Comparison of ENCODE assay signal across 1 fruit fly cellular context in genomic region chr3R:4809944-4810653, dm6.
TF ChIP-seq lines count a peak whose summit lies in the region.

No protein-coding gene starts in this region.

TF ChIP-seq in whole organism, embryonic, 481 proteins besides CTCF, POLR2A, EP300 and RAD21 (continued from another document and continues in another):
- peak; percentile 82 for TF ChIP-seq nom (GFP tag; optimal IDR thresholded peaks at IDR 0.05; lab: Kevin White, UChicago)
- TF ChIP-seq disco-r (GFP tag; optimal IDR thresholded peaks at IDR 0.05; lab: Kevin White, UChicago), result no peak
- TF ChIP-seq Dll (GFP tag; IDR thresholded peaks at IDR 0.05; lab: Robert Waterston, UW; ENCODE audit: partially characterized antibody), result 0 out of 4 replicates have a peak, but pooled peaks have one; percentile 18
- no peak for TF ChIP-seq mam (GFP tag; optimal IDR thresholded peaks at IDR 0.05; lab: Kevin White, UChicago)
- TF ChIP-seq NC2β (GFP tag; optimal IDR thresholded peaks at IDR 0.05; lab: Kevin White, UChicago), result no peak
- peak; percentile 29 for TF ChIP-seq CG3163 (GFP tag; optimal IDR thresholded peaks at IDR 0.05; lab: Kevin White, UChicago)
- no peak for TF ChIP-seq hkb (optimal IDR thresholded peaks at IDR 0.05; lab: Kevin White, UChicago)
- TF ChIP-seq hkb (GFP tag; IDR thresholded peaks at IDR 0.05; lab: Robert Waterston, UW), result no peak
- TF ChIP-seq CG15601 (tag; optimal IDR thresholded peaks at IDR 0.05; lab: Kevin White, UChicago), result no peak
- peak; percentile 24 for TF ChIP-seq mirr (GFP tag; optimal IDR thresholded peaks at IDR 0.05; lab: Kevin White, UChicago)
- TF ChIP-seq NC2α (GFP tag; optimal IDR thresholded peaks at IDR 0.05; lab: Kevin White, UChicago), result no peak
- no peak for TF ChIP-seq CG4424 (GFP tag; optimal IDR thresholded peaks at IDR 0.05; lab: Kevin White, UChicago)
- TF ChIP-seq Oli (tag; optimal IDR thresholded peaks at IDR 0.05; lab: Kevin White, UChicago), result no peak
- no peak for TF ChIP-seq CG1602 (GFP tag; optimal IDR thresholded peaks at IDR 0.05; lab: Kevin White, UChicago)
- TF ChIP-seq Sry-δ (GFP tag; optimal IDR thresholded peaks at IDR 0.05; lab: Kevin White, UChicago), result no peak
- no peak for TF ChIP-seq vnd (GFP tag; IDR thresholded peaks at IDR 0.05; lab: Robert Waterston, UW; ENCODE audit: partially characterized antibody)
- peak; percentile 67 for TF ChIP-seq psq (GFP tag; optimal IDR thresholded peaks at IDR 0.05; lab: Kevin White, UChicago)
- no peak for TF ChIP-seq zf30C (GFP tag; optimal IDR thresholded peaks at IDR 0.05; lab: Kevin White, UChicago)
- peak; percentile 25; the same call in 1 of the 2 replicates for TF ChIP-seq CG42726 (GFP tag; IDR thresholded peaks at IDR 0.05; lab: Robert Waterston, UW; ENCODE audit: partially characterized antibody)
- no peak for TF ChIP-seq jumu (GFP tag; optimal IDR thresholded peaks at IDR 0.05; lab: Kevin White, UChicago)
- TF ChIP-seq CG7963 (GFP tag; IDR thresholded peaks at IDR 0.05; lab: Robert Waterston, UW; ENCODE audit: partially characterized antibody), result no peak
- peak; percentile 14; the same call in 1 of the 3 replicates for TF ChIP-seq gce (GFP tag; IDR thresholded peaks at IDR 0.05; lab: Robert Waterston, UW)
- 0 out of 2 replicates have a peak, but pooled peaks have one; percentile 9 for TF ChIP-seq onecut (GFP tag; IDR thresholded peaks at IDR 0.05; lab: Robert Waterston, UW)
- no peak for TF ChIP-seq tio (GFP tag; optimal IDR thresholded peaks at IDR 0.05; lab: Kevin White, UChicago)
- TF ChIP-seq Poxn (GFP tag; IDR thresholded peaks at IDR 0.05; lab: Robert Waterston, UW), result no peak
- no peak for TF ChIP-seq Doc3 (GFP tag; IDR thresholded peaks at IDR 0.05; lab: Robert Waterston, UW; ENCODE audit: partially characterized antibody)
- no peak for TF ChIP-seq CG11723 (GFP tag; optimal IDR thresholded peaks at IDR 0.05; lab: Kevin White, UChicago)
- TF ChIP-seq CG17802 (tag; optimal IDR thresholded peaks at IDR 0.05; lab: Kevin White, UChicago), result no peak
- TF ChIP-seq CG10147 (GFP tag; optimal IDR thresholded peaks at IDR 0.05; lab: Kevin White, UChicago), result peak; percentile 6
- TF ChIP-seq CG15011 (GFP tag; optimal IDR thresholded peaks at IDR 0.05; lab: Kevin White, UChicago), result no peak
- TF ChIP-seq kay (GFP tag; optimal IDR thresholded peaks at IDR 0.05; lab: Kevin White, UChicago), result no peak
- peak; percentile 23 for TF ChIP-seq CrebB (tag; optimal IDR thresholded peaks at IDR 0.05; lab: Kevin White, UChicago)
- TF ChIP-seq Opbp (GFP tag; IDR thresholded peaks at IDR 0.05; lab: Robert Waterston, UW; ENCODE audit: partially characterized antibody), result 0 out of 3 replicates have a peak, but pooled peaks have one; percentile 48
- TF ChIP-seq nmo (GFP tag; optimal IDR thresholded peaks at IDR 0.05; lab: Kevin White, UChicago), result no peak
- TF ChIP-seq Nf-YB (GFP tag; optimal IDR thresholded peaks at IDR 0.05; lab: Kevin White, UChicago), result no peak
- TF ChIP-seq Mrtf (GFP tag; IDR thresholded peaks at IDR 0.05; lab: Robert Waterston, UW), result no peak
- no peak for TF ChIP-seq Dref (GFP tag; IDR thresholded peaks at IDR 0.05; lab: Robert Waterston, UW)
- peak; percentile 41 for TF ChIP-seq Fer1 (GFP tag; optimal IDR thresholded peaks at IDR 0.05; lab: Kevin White, UChicago)
- TF ChIP-seq sc (optimal IDR thresholded peaks at IDR 0.05; lab: Kevin White, UChicago), result no peak
- no peak for TF ChIP-seq sc (GFP tag; optimal IDR thresholded peaks at IDR 0.05; lab: Kevin White, UChicago)
- no peak for TF ChIP-seq salm (tag; optimal IDR thresholded peaks at IDR 0.05; lab: Kevin White, UChicago)
- no peak for TF ChIP-seq CG17612 (GFP tag; IDR thresholded peaks at IDR 0.05; lab: Robert Waterston, UW)
- TF ChIP-seq sima (GFP tag; optimal IDR thresholded peaks at IDR 0.05; lab: Kevin White, UChicago), result no peak
- peak; percentile 23 for TF ChIP-seq HLHmδ (GFP tag; optimal IDR thresholded peaks at IDR 0.05; lab: Kevin White, UChicago)
- no peak for TF ChIP-seq Optix (GFP tag; IDR thresholded peaks at IDR 0.05; lab: Robert Waterston, UW)
- peak; percentile 49 for TF ChIP-seq CG13894 (tag; optimal IDR thresholded peaks at IDR 0.05; lab: Kevin White, UChicago)
- TF ChIP-seq Max (GFP tag; optimal IDR thresholded peaks at IDR 0.05; lab: Kevin White, UChicago), result no peak
- no peak for TF ChIP-seq CG3838 (GFP tag; optimal IDR thresholded peaks at IDR 0.05; lab: Kevin White, UChicago)
- TF ChIP-seq ab (GFP tag; optimal IDR thresholded peaks at IDR 0.05; lab: Kevin White, UChicago), result no peak
- no peak for TF ChIP-seq fru (optimal IDR thresholded peaks at IDR 0.05; lab: Kevin White, UChicago)
- TF ChIP-seq D (optimal IDR thresholded peaks at IDR 0.05; lab: Kevin White, UChicago), result no peak
- TF ChIP-seq D (GFP tag; optimal IDR thresholded peaks at IDR 0.05; lab: Kevin White, UChicago), result no peak
- TF ChIP-seq dmrt99B (tag; optimal IDR thresholded peaks at IDR 0.05; lab: Kevin White, UChicago), result no peak
- no peak for TF ChIP-seq CG10267 (tag; optimal IDR thresholded peaks at IDR 0.05; lab: Kevin White, UChicago)
- TF ChIP-seq btn (GFP tag; optimal IDR thresholded peaks at IDR 0.05; lab: Kevin White, UChicago), result no peak
- TF ChIP-seq CG12659 (GFP tag; optimal IDR thresholded peaks at IDR 0.05; lab: Kevin White, UChicago), result no peak
- TF ChIP-seq Atf6 (GFP tag; IDR thresholded peaks at IDR 0.05; lab: Robert Waterston, UW), result no peak
- no peak; the same call in 2 of the 3 replicates for TF ChIP-seq ci (GFP tag; IDR thresholded peaks at IDR 0.05; lab: Robert Waterston, UW)
- no peak for TF ChIP-seq CG10321 (GFP tag; IDR thresholded peaks at IDR 0.05; lab: Robert Waterston, UW)
- TF ChIP-seq CG16863 (GFP tag; optimal IDR thresholded peaks at IDR 0.05; lab: Kevin White, UChicago), result no peak
- no peak for TF ChIP-seq Side (GFP tag; optimal IDR thresholded peaks at IDR 0.05; lab: Kevin White, UChicago)
- TF ChIP-seq CG10959 (GFP tag; IDR thresholded peaks at IDR 0.05; lab: Robert Waterston, UW), result no peak
- TF ChIP-seq CG16813 (GFP tag; IDR thresholded peaks at IDR 0.05; lab: Robert Waterston, UW; ENCODE audit: partially characterized antibody), result no peak
- no peak for TF ChIP-seq pan (optimal IDR thresholded peaks at IDR 0.05; lab: Kevin White, UChicago)
- peak in 1 of 2 experiments; percentile 10 for TF ChIP-seq pan (GFP tag; optimal IDR thresholded peaks at IDR 0.05 in 1 of 2, IDR thresholded peaks at IDR 0.05 in 1 of 2)
- TF ChIP-seq ems (GFP tag; optimal IDR thresholded peaks at IDR 0.05; lab: Kevin White, UChicago), result no peak
- TF ChIP-seq B-H2 (GFP tag; optimal IDR thresholded peaks at IDR 0.05; lab: Kevin White, UChicago), result no peak
- peak; percentile 31 for TF ChIP-seq CG7987 (GFP tag; optimal IDR thresholded peaks at IDR 0.05; lab: Kevin White, UChicago)
- no peak for TF ChIP-seq CG4404 (GFP tag; IDR thresholded peaks at IDR 0.05; lab: Robert Waterston, UW)
- no peak for TF ChIP-seq slp2 (GFP tag; optimal IDR thresholded peaks at IDR 0.05; lab: Kevin White, UChicago)
- TF ChIP-seq CG2678 (tag; optimal IDR thresholded peaks at IDR 0.05; lab: Kevin White, UChicago), result no peak
- no peak for TF ChIP-seq CG11093 (GFP tag; IDR thresholded peaks at IDR 0.05; lab: Robert Waterston, UW)
- TF ChIP-seq gem (tag; optimal IDR thresholded peaks at IDR 0.05; lab: Kevin White, UChicago), result no peak
- no peak for TF ChIP-seq Rx (GFP tag; IDR thresholded peaks at IDR 0.05; lab: Robert Waterston, UW)
- no peak for TF ChIP-seq esg (GFP tag; conservative IDR thresholded peaks at IDR 0.05; lab: Robert Waterston, UW)
- TF ChIP-seq dimm (GFP tag; IDR thresholded peaks at IDR 0.05; lab: Robert Waterston, UW), result no peak
- TF ChIP-seq rib (GFP tag; IDR thresholded peaks at IDR 0.05; lab: Robert Waterston, UW), result 0 out of 2 replicates have a peak, but pooled peaks have one; percentile 43
- no peak for TF ChIP-seq unc-4 (GFP tag; IDR thresholded peaks at IDR 0.05; lab: Robert Waterston, UW; ENCODE audit: partially characterized antibody)
- no peak for TF ChIP-seq CG17361 (GFP tag; IDR thresholded peaks at IDR 0.05; lab: Robert Waterston, UW)
- TF ChIP-seq Dp (GFP tag; optimal IDR thresholded peaks at IDR 0.05; lab: Kevin White, UChicago), result no peak
- TF ChIP-seq jigr1 (GFP tag; IDR thresholded peaks at IDR 0.05; lab: Robert Waterston, UW), result no peak
- TF ChIP-seq twi (tag; optimal IDR thresholded peaks at IDR 0.05; lab: Kevin White, UChicago), result no peak
- no peak for TF ChIP-seq NfI (GFP tag; optimal IDR thresholded peaks at IDR 0.05; lab: Kevin White, UChicago)
- no peak for TF ChIP-seq CG15696 (tag; optimal IDR thresholded peaks at IDR 0.05; lab: Kevin White, UChicago)
- TF ChIP-seq chinmo (GFP tag; IDR thresholded peaks at IDR 0.05; lab: Robert Waterston, UW; ENCODE audit: partially characterized antibody), result peak; percentile 90; the same call in 3 of the 4 replicates
- TF ChIP-seq mld (GFP tag; IDR thresholded peaks at IDR 0.05; lab: Robert Waterston, UW; ENCODE audit: partially characterized antibody), result no peak
- TF ChIP-seq HmgD (GFP tag; optimal IDR thresholded peaks at IDR 0.05; lab: Kevin White, UChicago), result no peak
- TF ChIP-seq CG6683 (GFP tag; optimal IDR thresholded peaks at IDR 0.05; lab: Kevin White, UChicago), result no peak
- no peak for TF ChIP-seq chif (GFP tag; optimal IDR thresholded peaks at IDR 0.05; lab: Kevin White, UChicago)
- TF ChIP-seq CG1832 (GFP tag; optimal IDR thresholded peaks at IDR 0.05; lab: Kevin White, UChicago), result no peak
- TF ChIP-seq stwl (tag; optimal IDR thresholded peaks at IDR 0.05; lab: Kevin White, UChicago), result no peak
- no peak for TF ChIP-seq otp (GFP tag; IDR thresholded peaks at IDR 0.05; lab: Robert Waterston, UW)
- TF ChIP-seq kah (GFP tag; optimal IDR thresholded peaks at IDR 0.05; lab: Kevin White, UChicago), result no peak
- TF ChIP-seq pita (GFP tag; optimal IDR thresholded peaks at IDR 0.05; lab: Kevin White, UChicago), result no peak
- TF ChIP-seq luna (GFP tag; optimal IDR thresholded peaks at IDR 0.05; lab: Kevin White, UChicago), result no peak
- peak; percentile 38; the same call in 1 of the 3 replicates for TF ChIP-seq zen2 (GFP tag; IDR thresholded peaks at IDR 0.05; lab: Robert Waterston, UW; ENCODE audit: partially characterized antibody)
- no peak for TF ChIP-seq CG9609 (GFP tag; optimal IDR thresholded peaks at IDR 0.05; lab: Kevin White, UChicago)
- no peak; the same call in 1 of the 2 replicates for TF ChIP-seq CG13287 (GFP tag; IDR thresholded peaks at IDR 0.05; lab: Robert Waterston, UW; ENCODE audit: partially characterized antibody)
- no peak for TF ChIP-seq lmd (GFP tag; IDR thresholded peaks at IDR 0.05; lab: Robert Waterston, UW)
- no peak for TF ChIP-seq zfh1 (GFP tag; IDR thresholded peaks at IDR 0.05; lab: Robert Waterston, UW)
- no peak for TF ChIP-seq CG4707 (GFP tag; optimal IDR thresholded peaks at IDR 0.05; lab: Kevin White, UChicago)
- peak; percentile 2 for TF ChIP-seq CG12219 (GFP tag; optimal IDR thresholded peaks at IDR 0.05; lab: Kevin White, UChicago)
- peak; percentile 27 for TF ChIP-seq sd (tag; optimal IDR thresholded peaks at IDR 0.05; lab: Kevin White, UChicago)
- TF ChIP-seq sug (tag; optimal IDR thresholded peaks at IDR 0.05; lab: Kevin White, UChicago), result peak; percentile 63
- peak; percentile 97 for TF ChIP-seq z (GFP tag; IDR thresholded peaks at IDR 0.05; lab: Robert Waterston, UW)
- no peak for TF ChIP-seq CG12942 (GFP tag; optimal IDR thresholded peaks at IDR 0.05; lab: Kevin White, UChicago)
- TF ChIP-seq ATbp (GFP tag; optimal IDR thresholded peaks at IDR 0.05; lab: Kevin White, UChicago), result no peak
- TF ChIP-seq dysf (GFP tag; IDR thresholded peaks at IDR 0.05; lab: Robert Waterston, UW), result no peak
- no peak for TF ChIP-seq CG15479 (GFP tag; optimal IDR thresholded peaks at IDR 0.05; lab: Kevin White, UChicago)
- TF ChIP-seq slbo (GFP tag; IDR thresholded peaks at IDR 0.05; lab: Robert Waterston, UW), result no peak
- TF ChIP-seq ap (GFP tag; IDR thresholded peaks at IDR 0.05; lab: Robert Waterston, UW), result no peak
- no peak for TF ChIP-seq cato (GFP tag; optimal IDR thresholded peaks at IDR 0.05; lab: Kevin White, UChicago; ENCODE audit: borderline replicate concordance)
- TF ChIP-seq phol (tag; optimal IDR thresholded peaks at IDR 0.05; lab: Kevin White, UChicago), result no peak
- TF ChIP-seq scrt (GFP tag; optimal IDR thresholded peaks at IDR 0.05; lab: Kevin White, UChicago), result no peak
- no peak for TF ChIP-seq klu (GFP tag; IDR thresholded peaks at IDR 0.05; lab: Robert Waterston, UW)
- TF ChIP-seq Adf1 (GFP tag; IDR thresholded peaks at IDR 0.05; lab: Robert Waterston, UW), result peak; percentile 25; the same call in 1 of the 2 replicates
- TF ChIP-seq CG10979 (tag; optimal IDR thresholded peaks at IDR 0.05; lab: Kevin White, UChicago), result no peak
- TF ChIP-seq CG2875 (GFP tag; optimal IDR thresholded peaks at IDR 0.05; lab: Kevin White, UChicago), result no peak
- TF ChIP-seq CG4820 (GFP tag; optimal IDR thresholded peaks at IDR 0.05; lab: Kevin White, UChicago), result peak; percentile 28
- TF ChIP-seq CG15073 (GFP tag; optimal IDR thresholded peaks at IDR 0.05; lab: Kevin White, UChicago), result no peak
- TF ChIP-seq hth (optimal IDR thresholded peaks at IDR 0.05; lab: Kevin White, UChicago), result no peak
- no peak for TF ChIP-seq odd (GFP tag; optimal IDR thresholded peaks at IDR 0.05; lab: Kevin White, UChicago)
- TF ChIP-seq CG18764 (GFP tag; optimal IDR thresholded peaks at IDR 0.05; lab: Kevin White, UChicago), result no peak
- TF ChIP-seq CG15269 (tag; optimal IDR thresholded peaks at IDR 0.05; lab: Kevin White, UChicago), result no peak
- no peak for TF ChIP-seq D19A (tag; optimal IDR thresholded peaks at IDR 0.05; lab: Kevin White, UChicago)
- peak; percentile 24; the same call in 1 of the 2 replicates for TF ChIP-seq bbx (GFP tag; IDR thresholded peaks at IDR 0.05; lab: Robert Waterston, UW; ENCODE audit: partially characterized antibody)
- TF ChIP-seq toy (GFP tag; IDR thresholded peaks at IDR 0.05; lab: Robert Waterston, UW), result no peak
- TF ChIP-seq CG13424 (tag; optimal IDR thresholded peaks at IDR 0.05; lab: Kevin White, UChicago), result no peak
- no peak for TF ChIP-seq grau (tag; optimal IDR thresholded peaks at IDR 0.05; lab: Kevin White, UChicago)
- TF ChIP-seq bsh (GFP tag; optimal IDR thresholded peaks at IDR 0.05; lab: Kevin White, UChicago), result no peak
- no peak for TF ChIP-seq CG2129 (GFP tag; IDR thresholded peaks at IDR 0.05; lab: Robert Waterston, UW; ENCODE audit: partially characterized antibody)
- TF ChIP-seq CG13296 (GFP tag; optimal IDR thresholded peaks at IDR 0.05; lab: Kevin White, UChicago), result peak; percentile 3
- no peak for TF ChIP-seq cas (GFP tag; IDR thresholded peaks at IDR 0.05; lab: Robert Waterston, UW)
- TF ChIP-seq Sox102F (GFP tag; optimal IDR thresholded peaks at IDR 0.05; lab: Kevin White, UChicago), result no peak
- no peak for TF ChIP-seq wek (GFP tag; optimal IDR thresholded peaks at IDR 0.05; lab: Kevin White, UChicago)
